Fruit fly (Drosophila melanogaster) whole organism, larva: ENCODE data around the gene CG10164.

Source experiments
- noc ChIP-seq: fragments of 200-800 bp; sonication (Bioruptor generic); optimal IDR thresholded peaks from 3 replicates; lab custom pipeline; 2019; ENCODE audit warnings: missing biosample characterization, mild to moderate bottlenecking, missing genetic modification characterization, moderate library complexity

CG10164 gene

DNA sequence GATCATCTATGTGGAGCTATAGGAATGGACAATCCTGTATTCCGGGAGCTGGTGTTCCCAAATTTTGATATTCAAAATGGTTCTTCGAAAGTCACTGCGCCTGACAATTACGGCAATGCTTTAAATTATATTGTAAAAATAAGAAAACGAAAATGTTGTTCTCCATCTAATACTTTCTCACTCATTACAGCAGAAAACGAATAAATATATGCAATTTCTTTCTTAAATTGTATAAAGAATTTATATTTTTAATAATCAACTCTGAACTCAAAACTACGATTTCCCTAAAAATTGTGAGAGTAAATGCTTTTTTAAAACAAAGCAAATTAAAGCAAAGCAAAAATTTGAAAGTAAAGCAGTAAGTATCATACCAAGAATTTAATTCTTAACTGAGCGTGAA, at the start of gene CG10164:
TSS of gene CG10164 (minus strand) at position 101 of the 400 bp plus-strand sequence.
- TF ChIP-seq noc (tag; lab: Kevin White, UChicago), result no peak

DNA sequence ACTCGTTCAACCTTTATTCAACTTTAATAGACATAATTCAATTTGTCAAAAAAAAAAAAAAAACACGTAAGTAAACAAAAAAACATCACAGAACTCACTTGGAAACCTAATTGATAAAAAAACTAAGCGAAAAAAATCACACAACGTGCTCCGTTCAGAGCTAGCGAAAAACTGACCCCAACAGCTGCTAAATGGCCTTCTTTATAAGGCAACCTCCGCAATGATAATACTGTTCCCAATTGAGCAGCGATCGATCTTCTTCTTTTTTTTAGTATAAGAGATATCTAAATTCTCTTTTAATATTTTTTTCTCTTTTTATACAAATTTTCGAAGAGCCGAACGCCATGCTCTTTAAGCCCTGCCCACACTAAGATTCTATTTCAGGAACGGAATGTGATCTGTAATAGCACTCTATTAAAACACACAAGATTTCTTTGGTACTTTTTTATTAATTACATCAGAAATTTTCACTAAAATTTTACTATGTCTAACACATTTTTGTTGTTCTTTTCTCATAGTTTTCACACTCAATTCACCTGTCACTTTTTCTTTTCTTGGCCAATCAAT, 48.7 kb upstream of the CG10164 start, which contains the start of gene CG10184:
TSS of gene CG10184 (minus strand) at position 181 of the 567 bp plus-strand sequence.
- TF ChIP-seq noc (tag; lab: Kevin White, UChicago), result no peak

DNA sequence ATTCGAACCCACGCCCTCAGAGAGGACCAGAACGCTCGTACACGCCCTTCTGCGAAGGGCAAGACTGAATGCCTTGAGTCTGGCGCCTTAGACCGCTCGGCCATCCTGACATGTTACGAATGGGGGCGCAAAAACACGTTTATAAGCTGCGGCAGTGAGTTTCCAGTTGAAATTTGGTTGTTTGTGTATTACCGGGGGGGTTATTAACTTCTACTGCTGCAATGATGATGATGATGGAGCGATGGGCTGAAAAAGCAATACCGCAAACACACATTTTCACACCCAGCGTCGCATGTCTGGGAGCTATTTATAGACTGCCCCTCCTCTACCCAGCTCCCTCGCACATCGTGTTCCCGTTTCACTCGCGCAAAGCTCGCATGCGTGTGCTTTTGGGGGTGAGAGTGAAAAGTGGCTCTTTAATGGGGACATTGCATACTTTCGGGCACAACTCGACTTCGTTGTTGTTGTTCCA, 44.6 kb upstream of the CG10164 start:
- TF ChIP-seq noc (tag; lab: Kevin White, UChicago), result no peak

dm6 chr3R:23598934-23599333, 42.2 kb upstream of the CG10164 start, which contains the start of gene CG10183:
Gene CG10183 (minus strand): TSS chr3R:23599034.
- TF ChIP-seq noc (tag; lab: Kevin White, UChicago), result no peak

dm6 chr3R:23596173-23596572, 39.4 kb upstream of the CG10164 start, which contains the start of gene CG16723:
Gene CG16723 (minus strand): TSS chr3R:23596273.
- no peak for TF ChIP-seq noc (tag; lab: Kevin White, UChicago)

- TF ChIP-seq noc (tag; lab: Kevin White, UChicago), result no peak
These were observed 35.9 kb upstream of the CG10164 start, which contains the start of gene CG33337 for dm6 chr3R:23592669-23593068. Gene CG33337 (minus strand): TSS chr3R:23592769.

DNA sequence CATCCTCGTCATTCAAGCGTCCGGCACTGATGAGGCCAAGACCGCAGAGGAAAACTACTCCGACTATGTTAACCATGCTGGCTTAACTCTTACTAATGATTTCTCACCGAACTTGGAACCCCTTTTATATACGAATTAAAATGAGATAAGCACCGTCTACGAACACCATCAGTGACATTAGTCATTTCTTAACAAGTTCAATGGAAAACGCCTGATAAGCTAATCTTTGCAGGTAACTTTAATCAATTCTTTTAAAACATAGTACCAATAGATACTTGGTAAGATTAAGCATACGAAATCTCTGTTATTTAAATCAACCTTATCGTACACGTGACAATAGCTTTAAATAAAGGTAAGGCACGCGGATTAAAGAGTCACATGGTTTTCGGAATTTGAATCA, 33.0 kb upstream of the CG10164 start, which contains the start of gene CG10182:
TSS of gene CG10182 (minus strand) at position 101 of the 400 bp plus-strand sequence.
- no peak for TF ChIP-seq noc (tag; lab: Kevin White, UChicago)

- no peak for TF ChIP-seq noc (tag; lab: Kevin White, UChicago)
These were observed 19.9 kb upstream of the CG10164 start for dm6 chr3R:23576618-23577017.

DNA sequence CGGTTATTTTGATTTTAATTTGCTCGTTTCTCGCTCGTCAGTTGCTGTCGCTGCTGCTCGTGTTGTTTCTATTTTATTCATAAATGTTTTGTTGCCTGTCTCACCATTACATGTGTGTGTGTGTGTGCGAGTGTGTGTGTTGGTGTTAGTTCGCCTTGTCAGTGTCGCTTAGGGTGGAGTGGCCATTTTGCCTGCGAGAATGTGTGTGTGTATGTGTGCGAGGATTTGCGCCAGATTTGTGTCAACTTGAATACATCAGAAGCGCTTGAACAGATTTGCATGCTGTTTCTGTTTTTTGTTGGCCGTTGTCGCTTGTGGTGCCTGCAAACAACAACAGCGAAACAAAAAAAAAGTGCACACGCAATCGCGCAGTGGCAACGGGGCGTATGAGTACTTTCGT, 12.5 kb upstream of the CG10164 start:
- TF ChIP-seq noc (tag; lab: Kevin White, UChicago), result no peak

DNA sequence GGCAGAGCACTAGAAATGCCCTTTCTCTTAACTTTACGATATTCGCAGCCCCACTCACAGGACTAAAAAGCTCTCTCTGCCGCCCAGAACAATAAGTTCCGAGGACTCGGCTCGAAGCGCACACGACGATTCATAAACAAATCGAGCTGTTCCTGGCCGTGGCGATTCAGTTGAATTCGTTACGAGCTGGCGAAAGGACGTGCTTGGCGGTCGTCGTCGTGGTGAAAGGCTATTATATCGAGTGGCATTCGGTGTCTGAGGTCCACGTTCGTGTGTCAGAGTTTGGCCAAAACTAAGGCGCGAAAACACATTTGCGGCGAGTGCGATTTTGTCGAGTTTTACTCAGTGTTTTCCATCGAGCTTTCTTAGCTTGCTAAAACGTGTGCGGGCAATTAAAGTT, 501 bp upstream of the CG10164 start, which contains the start of gene beat-IV:
TSS of gene beat-IV (plus strand) at position 169 of the 400 bp plus-strand sequence.
- TF ChIP-seq noc (tag; lab: Kevin White, UChicago), result no peak

DNA sequence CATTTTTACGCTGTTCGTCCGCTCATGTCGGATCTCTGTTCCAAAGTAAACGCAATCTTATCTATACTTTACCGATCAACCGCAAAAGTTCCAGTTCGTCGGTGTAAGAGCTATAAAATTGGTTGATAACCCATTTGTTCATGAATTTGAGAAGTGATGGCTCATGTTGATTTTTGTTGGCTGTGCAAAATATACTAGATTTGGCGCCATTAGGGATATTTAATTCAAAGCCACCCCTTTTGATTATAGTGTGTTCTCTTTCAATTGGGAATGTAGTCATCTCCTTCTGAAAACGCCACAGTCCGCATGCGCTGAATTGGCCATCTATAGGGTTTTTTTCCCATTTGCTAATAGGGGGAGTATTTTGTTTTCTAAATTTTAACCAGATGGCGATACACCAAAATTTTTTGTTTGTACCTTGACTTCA, 18.0 kb downstream of the CG10164 start, which contains the start of gene Ugt303B2:
TSS of gene Ugt303B2 (minus strand) at position 190 of the 427 bp plus-strand sequence.
- no peak for TF ChIP-seq noc (tag; lab: Kevin White, UChicago)

dm6 chr3R:23536610-23537009, 20.1 kb downstream of the CG10164 start, which contains the start of gene Ugt303B1:
Gene Ugt303B1 (minus strand): TSS chr3R:23536710.
- TF ChIP-seq noc (tag; lab: Kevin White, UChicago), result no peak

DNA sequence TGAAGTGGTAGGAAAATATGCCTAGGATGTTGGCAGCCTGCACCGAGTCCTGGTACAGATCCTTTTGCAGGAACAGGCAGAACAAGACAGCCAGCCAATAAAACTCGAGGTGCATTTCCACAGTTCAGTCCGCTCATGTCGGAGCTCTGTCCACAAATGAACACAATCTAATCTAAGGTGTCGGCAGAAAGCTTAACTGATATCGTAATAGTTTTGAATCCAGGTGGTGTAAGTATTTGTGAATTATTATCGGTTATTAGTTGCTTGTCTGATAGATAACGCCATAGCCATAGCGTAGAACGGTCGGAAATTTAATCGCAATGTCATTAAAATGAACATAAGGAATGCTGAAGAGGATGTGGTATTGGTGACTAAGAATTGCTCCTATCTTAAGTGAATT, 22.1 kb downstream of the CG10164 start, which contains the start of gene Ugt303B3:
TSS of gene Ugt303B3 (minus strand) at position 159 of the 400 bp plus-strand sequence.
- TF ChIP-seq noc (tag; lab: Kevin White, UChicago), result peak; percentile 31

DNA sequence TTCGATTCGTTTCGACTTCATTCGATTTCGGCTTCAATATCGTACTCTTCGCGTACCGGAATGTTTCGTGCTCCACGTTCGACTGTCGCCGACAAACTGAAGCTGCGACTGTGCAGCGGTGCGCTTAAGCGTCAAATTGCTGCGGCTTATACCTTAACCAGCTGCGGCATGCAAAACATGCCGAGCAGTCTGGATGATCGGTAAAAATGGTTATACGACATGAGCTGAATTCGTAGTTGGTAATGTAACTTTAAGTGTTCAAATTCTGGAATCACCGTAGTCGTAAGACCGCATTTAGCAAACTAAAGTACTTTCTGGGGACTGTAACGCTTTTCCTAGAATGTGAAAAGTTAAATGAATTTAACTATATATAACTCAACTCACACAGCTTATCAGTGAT, 25.9 kb downstream of the CG10164 start, which contains the start of gene CG10175:
TSS of gene CG10175 (minus strand) at position 101 of the 400 bp plus-strand sequence.
- no peak for TF ChIP-seq noc (tag; lab: Kevin White, UChicago)

DNA sequence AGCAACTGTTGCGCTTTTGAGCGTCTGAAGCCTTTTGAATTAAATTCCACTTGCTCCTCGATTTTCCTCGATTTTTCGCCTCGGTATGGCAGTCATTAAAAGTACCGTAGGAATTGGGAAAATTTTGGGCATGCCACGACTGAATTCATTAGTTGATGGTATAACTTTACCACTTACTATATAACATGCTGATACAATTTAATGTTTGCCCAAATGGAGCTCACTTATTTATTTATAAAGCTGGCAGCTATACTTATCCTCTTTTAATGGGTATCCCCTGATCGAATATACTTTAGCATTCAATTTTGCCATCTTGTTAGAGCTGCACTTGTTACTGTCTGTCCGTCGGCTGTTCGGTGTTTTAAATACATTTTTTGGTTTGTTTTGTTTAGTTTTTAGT, 29.3 kb downstream of the CG10164 start:
- TF ChIP-seq noc (tag; lab: Kevin White, UChicago), result no peak

dm6 chr3R:23526069-23526468, 30.7 kb downstream of the CG10164 start:
- TF ChIP-seq noc (tag; lab: Kevin White, UChicago), result no peak

DNA sequence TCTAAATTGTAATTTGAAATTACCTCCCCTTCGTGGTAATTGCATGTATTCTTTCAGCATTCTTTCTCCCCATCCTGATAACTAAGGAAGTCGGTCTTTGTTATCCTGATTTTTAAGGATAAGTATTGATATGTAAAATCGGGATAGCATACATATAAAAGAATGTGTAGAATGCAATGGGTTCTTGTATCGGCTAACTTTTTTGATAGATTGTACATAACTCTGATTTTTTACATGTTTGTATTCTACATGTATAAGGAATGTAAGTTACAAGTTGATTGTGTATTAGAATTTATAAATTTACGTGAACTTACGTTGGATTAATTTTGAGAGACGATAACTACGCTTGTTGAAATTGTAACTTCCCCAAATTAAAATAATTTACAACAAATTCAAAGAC, 34.4 kb downstream of the CG10164 start:
- no peak for TF ChIP-seq noc (tag; lab: Kevin White, UChicago)
